Fruit fly (Drosophila melanogaster): ENCODE data around the gene ear.

ear gene

dm6 chr3R:15282982-15283809 is 37.4 kb upstream of the ear start:
- peak; percentile 62 for TF ChIP-seq svp (GFP tag)
- no peak for TF ChIP-seq Hr38 (GFP tag; optimal IDR thresholded peaks at IDR 0.05)
- TF ChIP-seq CG34406 (GFP tag; optimal IDR thresholded peaks at IDR 0.05) = no peak
- TF ChIP-seq Eip78C (GFP tag) = peak; percentile 48

dm6 chr3R:15286024-15286692 is 34.4 kb upstream of the ear start:
- TF ChIP-seq CG10669 (GFP tag; optimal IDR thresholded peaks at IDR 0.05) = peak; percentile 40
- no peak for TF ChIP-seq achi (GFP tag; optimal IDR thresholded peaks at IDR 0.05)

dm6 chr3R:15286693-15287041 is 33.9 kb upstream of the ear start:
- TF ChIP-seq CG6276 (GFP tag; optimal IDR thresholded peaks at IDR 0.05) = peak; percentile 31
- TF ChIP-seq CG3919 (GFP tag; optimal IDR thresholded peaks at IDR 0.05) = no peak

dm6 chr3R:15287763-15288162 is 32.8 kb upstream of the ear start:
- peak; percentile 1 for TF ChIP-seq CG3032 (tag; optimal IDR thresholded peaks at IDR 0.05)
- TF ChIP-seq CG6854 (GFP tag; optimal IDR thresholded peaks at IDR 0.05) = no peak
- TF ChIP-seq Sox15 (GFP tag; optimal IDR thresholded peaks at IDR 0.05) = no peak
- peak; percentile 14 for TF ChIP-seq esn (GFP tag; optimal IDR thresholded peaks at IDR 0.05)
- TF ChIP-seq CG8319 (GFP tag; optimal IDR thresholded peaks at IDR 0.05) = no peak
- no peak for TF ChIP-seq CG7368 (GFP tag; optimal IDR thresholded peaks at IDR 0.05)
- no peak for TF ChIP-seq CG6276 (GFP tag; optimal IDR thresholded peaks at IDR 0.05)
- no peak for TF ChIP-seq CG1621 (tag; optimal IDR thresholded peaks at IDR 0.05)
- TF ChIP-seq net (GFP tag; optimal IDR thresholded peaks at IDR 0.05) = no peak
- no peak for TF ChIP-seq acj6 (GFP tag; optimal IDR thresholded peaks at IDR 0.05)
- no peak for TF ChIP-seq CG8119 (GFP tag; IDR thresholded peaks at IDR 0.05)
- peak; percentile 4 for TF ChIP-seq Sox14 (GFP tag; optimal IDR thresholded peaks at IDR 0.05)
- TF ChIP-seq dsx (GFP tag; optimal IDR thresholded peaks at IDR 0.05; ENCODE audit: poor library complexity, severe bottlenecking) = no peak
- no peak for TF ChIP-seq CG34406 (GFP tag; optimal IDR thresholded peaks at IDR 0.05)
- peak; percentile 0 for TF ChIP-seq Eip78C (GFP tag)
- peak; percentile 5 for TF ChIP-seq Hr39 (GFP tag; optimal IDR thresholded peaks at IDR 0.05)

- no peak for TF ChIP-seq salr (GFP tag; optimal IDR thresholded peaks at IDR 0.05)
- no peak for TF ChIP-seq dsx (GFP tag; optimal IDR thresholded peaks at IDR 0.05; ENCODE audit: poor library complexity, severe bottlenecking)
- no peak for TF ChIP-seq CG4318 (GFP tag; optimal IDR thresholded peaks at IDR 0.05)
- no peak for TF ChIP-seq CG34406 (GFP tag; optimal IDR thresholded peaks at IDR 0.05)
- TF ChIP-seq net (GFP tag; optimal IDR thresholded peaks at IDR 0.05) = no peak
Observed at dm6 chr3R:15288802-15289201, 31.8 kb upstream of the ear start.

dm6 chr3R:15289828-15290641 is 30.5 kb upstream of the ear start:
- TF ChIP-seq svp (GFP tag) = peak; percentile 34
- peak; percentile 47 for TF ChIP-seq vri (GFP tag; optimal IDR thresholded peaks at IDR 0.05)
- peak; percentile 70 for TF ChIP-seq fkh (GFP tag; optimal IDR thresholded peaks at IDR 0.05)
- peak; percentile 15 for TF ChIP-seq CG1621 (tag; optimal IDR thresholded peaks at IDR 0.05)
- TF ChIP-seq Ets21C (GFP tag; optimal IDR thresholded peaks at IDR 0.05) = no peak
